Worm (Caenorhabditis elegans): ENCODE results near the gene T01C3.11.

DNA sequence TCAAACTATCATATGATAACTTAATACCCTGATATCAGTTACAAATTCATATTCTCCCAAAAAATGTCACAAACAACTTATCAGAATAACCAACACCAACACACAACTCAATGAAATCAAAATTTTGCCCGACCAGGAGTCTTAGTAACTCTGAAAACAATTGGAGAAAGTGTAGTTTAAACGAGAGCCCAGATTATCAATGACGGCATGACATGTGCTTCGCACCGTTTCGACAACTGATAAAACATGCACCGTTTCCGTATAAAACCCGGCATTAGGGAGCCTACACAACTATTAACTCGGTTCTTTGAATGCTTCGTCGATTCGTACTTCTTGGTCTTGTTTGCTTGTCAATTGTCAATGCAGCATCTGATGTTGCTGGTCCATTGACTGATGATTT is 5.7 kb upstream of the T01C3.11 start, which contains the start of gene fil-1:
- TF ChIP-seq ama-1 (optimal IDR thresholded peaks at IDR 0.05) = no peak
- no peak for TF ChIP-seq tbx-37 (GFP tag; conservative IDR thresholded peaks at IDR 0.05)
- TF ChIP-seq sea-1 (GFP tag; conservative IDR thresholded peaks at IDR 0.05) = no peak
- TF ChIP-seq hmg-4 (GFP tag; optimal IDR thresholded peaks at IDR 0.05) = no peak
- TF ChIP-seq ceh-36 (tag; optimal IDR thresholded peaks at IDR 0.05) = no peak
- TF ChIP-seq pes-1 (GFP tag; IDR thresholded peaks at IDR 0.05) = no peak
- no peak for TF ChIP-seq tra-4 (tag; optimal IDR thresholded peaks at IDR 0.05)
- TF ChIP-seq B0310.2 (tag; optimal IDR thresholded peaks at IDR 0.05) = no peak
- TF ChIP-seq flt-1 (GFP tag; IDR thresholded peaks at IDR 0.05) = no peak
- no peak for TF ChIP-seq hnd-1 (tag; optimal IDR thresholded peaks at IDR 0.05)
- TF ChIP-seq F13C5.2 (tag; optimal IDR thresholded peaks at IDR 0.05) = no peak

Measured in whole organism, early embryonic.